Fruit fly (Drosophila melanogaster) Kc167 (cell line): ENCODE data around the gene CG42869.

Source experiments
- h ChIP-seq: fragments of >200 bp; optimal IDR thresholded peaks from 3 replicates; lab custom pipeline; 2018; ENCODE audit warnings: missing external identifiers
- insv ChIP-seq: fragments of >200 bp; optimal IDR thresholded peaks from 3 replicates; lab custom pipeline; 2018; ENCODE audit warnings: missing external identifiers
- psq ChIP-seq: fragments of >200 bp; optimal IDR thresholded peaks from 2 replicates; lab custom pipeline; 2017; ENCODE audit warnings: missing external identifiers

DNA sequence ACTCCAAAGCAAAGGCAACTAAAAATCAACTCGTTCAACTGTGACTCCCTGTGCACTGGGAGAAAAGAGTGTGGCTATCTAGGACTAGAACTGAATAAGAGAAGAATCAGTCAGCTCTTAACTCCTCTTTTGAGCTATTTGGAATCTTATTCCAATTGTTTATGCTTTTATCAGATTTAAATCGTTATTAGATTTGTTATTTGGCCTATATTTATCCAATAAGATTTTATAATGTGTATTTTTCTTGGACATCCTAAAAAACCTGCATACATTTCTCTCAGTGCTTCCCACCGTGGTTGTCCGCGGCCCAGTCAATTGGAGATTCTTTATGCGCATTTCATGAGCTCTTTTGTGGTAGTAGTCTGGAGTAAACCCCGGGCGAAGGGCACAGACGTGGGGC lies 44.8 kb upstream of the CG42869 start:
- no peak for TF ChIP-seq h (lab: Kevin White, UChicago)
- no peak for TF ChIP-seq insv (lab: Kevin White, UChicago)
- TF ChIP-seq psq (lab: Kevin White, UChicago): no peak
